Fruit fly (Drosophila melanogaster): ENCODE results near the gene CG43052.

The CG43052 gene

dm6 chr2L:14398562-14398961 lies 46.7 kb downstream of the CG43052 start:
- TF ChIP-seq fkh (GFP tag; optimal IDR thresholded peaks at IDR 0.05), result peak; percentile 70
- TF ChIP-seq pdm3 (GFP tag; optimal IDR thresholded peaks at IDR 0.05), result no peak

dm6 chr2L:14399326-14399725 lies 47.4 kb downstream of the CG43052 start:
- TF ChIP-seq CG31627 (GFP tag; optimal IDR thresholded peaks at IDR 0.05), result no peak
- peak; percentile 69 for TF ChIP-seq fkh (GFP tag; optimal IDR thresholded peaks at IDR 0.05)
- TF ChIP-seq Blimp-1 (GFP tag; optimal IDR thresholded peaks at IDR 0.05), result no peak
- peak; percentile 31 for TF ChIP-seq vri (GFP tag; optimal IDR thresholded peaks at IDR 0.05)
- no peak for TF ChIP-seq CG6808 (GFP tag; optimal IDR thresholded peaks at IDR 0.05)
- TF ChIP-seq CG11902 (GFP tag; optimal IDR thresholded peaks at IDR 0.05), result no peak
- TF ChIP-seq svp (GFP tag), result peak; percentile 30
- no peak for TF ChIP-seq dac (GFP tag; optimal IDR thresholded peaks at IDR 0.05)
- TF ChIP-seq salr (GFP tag; optimal IDR thresholded peaks at IDR 0.05), result no peak
- TF ChIP-seq net (GFP tag; optimal IDR thresholded peaks at IDR 0.05), result no peak

- peak; percentile 26 for TF ChIP-seq CG11762 (GFP tag; optimal IDR thresholded peaks at IDR 0.05; ENCODE audit: insufficient read depth)
- no peak for TF ChIP-seq fd85E (GFP tag; optimal IDR thresholded peaks at IDR 0.05)
- peak; percentile 52 for TF ChIP-seq CG31627 (GFP tag; optimal IDR thresholded peaks at IDR 0.05)
- no peak for TF ChIP-seq CG6854 (GFP tag; optimal IDR thresholded peaks at IDR 0.05)
- TF ChIP-seq CG34406 (GFP tag; optimal IDR thresholded peaks at IDR 0.05), result no peak
- peak; percentile 27 for TF ChIP-seq OdsH (GFP tag; optimal IDR thresholded peaks at IDR 0.05)
- TF ChIP-seq svp (GFP tag), result peak; percentile 64
- TF ChIP-seq CG15336 (GFP tag; IDR thresholded peaks at IDR 0.05), result 0 out of 2 replicates have a peak, but pooled peaks have one; percentile 18
- no peak for TF ChIP-seq Sox14 (GFP tag; optimal IDR thresholded peaks at IDR 0.05)
- TF ChIP-seq CG9139 (GFP tag; optimal IDR thresholded peaks at IDR 0.05), result no peak
- TF ChIP-seq Eip78C (GFP tag), result peak; percentile 83
- no peak for TF ChIP-seq CG16779 (tag; optimal IDR thresholded peaks at IDR 0.05)
- TF ChIP-seq CG8319 (GFP tag; optimal IDR thresholded peaks at IDR 0.05), result no peak
- TF ChIP-seq CG8119 (GFP tag; IDR thresholded peaks at IDR 0.05), result 0 out of 3 replicates have a peak, but pooled peaks have one; percentile 24
- TF ChIP-seq Blimp-1 (GFP tag; optimal IDR thresholded peaks at IDR 0.05), result peak; percentile 1
- no peak for TF ChIP-seq CG6276 (GFP tag; optimal IDR thresholded peaks at IDR 0.05)
- TF ChIP-seq Lpt (GFP tag; optimal IDR thresholded peaks at IDR 0.05), result no peak
- peak; percentile 31 for TF ChIP-seq cyc (GFP tag; optimal IDR thresholded peaks at IDR 0.05)
- no peak for TF ChIP-seq CG1621 (tag; optimal IDR thresholded peaks at IDR 0.05)
- 0 out of 2 replicates have a peak, but pooled peaks have one; percentile 10 for TF ChIP-seq Gug (GFP tag; IDR thresholded peaks at IDR 0.05)
- peak; percentile 39 for TF ChIP-seq Hr4 (GFP tag; optimal IDR thresholded peaks at IDR 0.05)
- peak; percentile 16 for TF ChIP-seq esn (GFP tag; optimal IDR thresholded peaks at IDR 0.05)
- TF ChIP-seq fkh (GFP tag; optimal IDR thresholded peaks at IDR 0.05), result no peak
- peak; percentile 25 for TF ChIP-seq Ets21C (GFP tag; optimal IDR thresholded peaks at IDR 0.05)
- peak; percentile 37 for TF ChIP-seq Hr39 (GFP tag; optimal IDR thresholded peaks at IDR 0.05)
- TF ChIP-seq Eip75B (GFP tag; optimal IDR thresholded peaks at IDR 0.05), result peak; percentile 23
- peak; percentile 11 for TF ChIP-seq CG3919 (GFP tag; optimal IDR thresholded peaks at IDR 0.05)
- no peak for TF ChIP-seq Hr38 (GFP tag; optimal IDR thresholded peaks at IDR 0.05)
- TF ChIP-seq eg (GFP tag; IDR thresholded peaks at IDR 0.05), result 0 out of 3 replicates have a peak, but pooled peaks have one; percentile 26
- TF ChIP-seq net (GFP tag; optimal IDR thresholded peaks at IDR 0.05), result peak; percentile 8
- no peak for TF ChIP-seq vri (GFP tag; optimal IDR thresholded peaks at IDR 0.05)
- no peak for TF ChIP-seq CG11294 (GFP tag; IDR thresholded peaks at IDR 0.05)
- TF ChIP-seq CG11902 (GFP tag; optimal IDR thresholded peaks at IDR 0.05), result no peak
- TF ChIP-seq pdm3 (GFP tag; optimal IDR thresholded peaks at IDR 0.05), result peak; percentile 14
- TF ChIP-seq CG6792 (GFP tag; optimal IDR thresholded peaks at IDR 0.05), result no peak
- TF ChIP-seq spab (GFP tag; optimal IDR thresholded peaks at IDR 0.05), result peak; percentile 23
- TF ChIP-seq CG8632 (GFP tag; optimal IDR thresholded peaks at IDR 0.05), result peak; percentile 10
- TF ChIP-seq CG7368 (GFP tag; optimal IDR thresholded peaks at IDR 0.05), result no peak
- peak; percentile 49 for TF ChIP-seq CG3032 (tag; optimal IDR thresholded peaks at IDR 0.05)
- peak; percentile 51 for TF ChIP-seq CG10669 (GFP tag; optimal IDR thresholded peaks at IDR 0.05)
- TF ChIP-seq dsx (GFP tag; optimal IDR thresholded peaks at IDR 0.05; ENCODE audit: poor library complexity, severe bottlenecking), result peak; percentile 8
- TF ChIP-seq CG6163 (GFP tag; IDR thresholded peaks at IDR 0.05), result no peak
- no peak for TF ChIP-seq dac (GFP tag; optimal IDR thresholded peaks at IDR 0.05)
- peak; percentile 25 for TF ChIP-seq CG32006 (GFP tag; optimal IDR thresholded peaks at IDR 0.05)
- TF ChIP-seq CG4318 (GFP tag; optimal IDR thresholded peaks at IDR 0.05), result no peak
These were observed 48.8 kb downstream of the CG43052 start for dm6 chr2L:14400676-14401075.
